Fruit fly (Drosophila melanogaster): Measurements from ENCODE around the gene Hmbs.

DNA sequence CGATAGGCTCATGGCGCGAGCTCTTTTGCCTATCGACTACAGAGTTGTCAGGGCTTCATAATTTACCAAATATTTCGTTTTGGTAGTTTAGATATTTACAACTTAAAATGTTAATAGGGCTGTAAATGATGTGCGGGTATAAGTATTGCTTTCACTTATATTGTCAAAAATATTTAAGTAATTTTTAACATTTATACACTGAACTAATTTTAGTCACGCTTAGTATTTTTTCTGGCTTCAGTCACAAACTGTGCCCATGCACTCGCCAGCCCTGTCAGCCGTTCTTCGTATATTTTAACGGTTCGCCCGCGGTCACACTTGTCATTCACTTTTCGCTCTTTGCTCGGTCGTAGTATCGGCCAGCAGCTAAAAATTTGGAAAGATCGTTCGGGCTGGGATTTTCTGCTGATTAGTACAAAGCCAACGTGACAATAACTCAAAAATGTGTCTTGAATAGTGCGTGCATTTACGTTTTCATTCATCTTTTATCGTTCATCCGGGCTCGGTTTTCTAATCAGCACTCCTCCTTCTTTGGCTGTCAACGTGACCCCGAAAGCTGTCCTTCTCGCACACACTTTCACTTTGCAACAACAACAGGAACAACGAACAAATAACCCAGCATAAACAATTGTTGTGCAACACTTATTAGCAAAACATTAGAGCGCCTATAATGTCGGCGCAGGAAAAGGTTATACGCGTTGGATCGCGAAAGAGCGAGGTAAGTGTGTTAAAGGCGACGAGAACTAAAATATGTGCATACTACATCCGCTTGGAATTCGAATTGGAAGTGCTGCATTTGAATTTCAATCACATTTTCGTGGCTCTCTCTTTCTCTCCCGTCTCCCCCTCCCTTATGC, at the start of gene Hmbs, which contains the start of gene CG2211:
- peak; percentile 86 for TF ChIP-seq HLH106 (tag; optimal IDR thresholded peaks at IDR 0.05)
- peak; percentile 74 for TF ChIP-seq Hr83 (GFP tag; optimal IDR thresholded peaks at IDR 0.05; ENCODE audit: poor library complexity, severe bottlenecking)
- no peak for TF ChIP-seq dl (GFP tag; optimal IDR thresholded peaks at IDR 0.05; ENCODE audit: insufficient read depth in 1 of 2, partially characterized antibody in 2 of 2)
- peak; percentile 73 for TF ChIP-seq br (GFP tag; optimal IDR thresholded peaks at IDR 0.05)
- TF ChIP-seq Dfd (GFP tag; optimal IDR thresholded peaks at IDR 0.05) = no peak
- TF ChIP-seq pan (optimal IDR thresholded peaks at IDR 0.05) = no peak
- TF ChIP-seq Hr78 (GFP tag; optimal IDR thresholded peaks at IDR 0.05) = no peak
- no peak for TF ChIP-seq Abd-B (GFP tag; optimal IDR thresholded peaks at IDR 0.05)
- TF ChIP-seq h (GFP tag; optimal IDR thresholded peaks at IDR 0.05) = peak; percentile 94
- peak; percentile 37 for TF ChIP-seq Mio (GFP tag; optimal IDR thresholded peaks at IDR 0.05)
- TF ChIP-seq usp (GFP tag; optimal IDR thresholded peaks at IDR 0.05) = no peak
- peak; percentile 70 for TF ChIP-seq OdsH (GFP tag; optimal IDR thresholded peaks at IDR 0.05)
- TF ChIP-seq CG9705 (GFP tag; optimal IDR thresholded peaks at IDR 0.05) = peak; percentile 84
- peak; percentile 69 for TF ChIP-seq jim (GFP tag; optimal IDR thresholded peaks at IDR 0.05)

All from whole organism, wandering third instar larva.